Fruit fly (Drosophila melanogaster) whole organism, embryonic: Measurements from ENCODE around the gene D12.

Experiments used
- Aef1 ChIP-seq: fragments of 200-800 bp; sonication (Bioruptor generic); IDR thresholded peaks from 3 replicates; pipeline ENCODE4 v1.3.6; 2022; ENCODE audit warnings: missing biosample characterization, missing genetic modification characterization
- Asciz ChIP-seq: fragments of 200-800 bp; sonication (Bioruptor generic); optimal IDR thresholded peaks from 2 replicates; lab custom pipeline; 2017; ENCODE audit warnings: missing biosample characterization, mild to moderate bottlenecking, missing genetic modification characterization, missing genetic modification reagents
- Atf3 ChIP-seq: fragments of 200-800 bp; sonication (Bioruptor generic); optimal IDR thresholded peaks from 3 replicates; lab custom pipeline; 2016; ENCODE audit warnings: missing biosample characterization, missing genetic modification characterization
- CG11247 ChIP-seq: fragments of 200-800 bp; sonication (Bioruptor generic); IDR thresholded peaks from 2 replicates; pipeline ENCODE4 v1.3.6; 2022; ENCODE audit warnings: missing biosample characterization, missing genetic modification characterization
- CG11696 ChIP-seq: fragments of 200-800 bp; sonication (Bioruptor generic); IDR thresholded peaks from 2 replicates; pipeline ENCODE4 v1.3.6; 2022; ENCODE audit warnings: missing biosample characterization, missing genetic modification characterization
- CG12299 ChIP-seq: fragments of 200-800 bp; sonication (Bioruptor generic); optimal IDR thresholded peaks from 2 replicates; lab custom pipeline; 2018; ENCODE audit warnings: missing biosample characterization, mild to moderate bottlenecking, missing genetic modification characterization
- CG13296 ChIP-seq: fragments of 200-800 bp; sonication (Bioruptor generic); optimal IDR thresholded peaks from 3 replicates; lab custom pipeline; 2018; ENCODE audit warnings: missing biosample characterization, mild to moderate bottlenecking, missing genetic modification characterization
- CG1647 ChIP-seq: fragments of 200-800 bp; sonication (Bioruptor generic); optimal IDR thresholded peaks from 3 replicates; lab custom pipeline; 2016; ENCODE audit warnings: missing biosample characterization, missing genetic modification characterization
- CG16813 ChIP-seq: fragments of 200-800 bp; sonication (Bioruptor generic); IDR thresholded peaks from 3 replicates; pipeline ENCODE4 v1.3.6; 2022; ENCODE audit warnings: missing biosample characterization, missing genetic modification characterization; ENCODE audit not compliant: partially characterized antibody
- CG17359 ChIP-seq: fragments of 200-800 bp; sonication (Bioruptor generic); optimal IDR thresholded peaks from 3 replicates; lab custom pipeline; 2018; ENCODE audit warnings: missing biosample characterization, mild to moderate bottlenecking, missing genetic modification characterization, moderate library complexity
- CG32532 ChIP-seq: fragments of 200-800 bp; sonication (Bioruptor generic); IDR thresholded peaks from 2 replicates; pipeline ENCODE4 v1.3.6; 2022; ENCODE audit warnings: missing biosample characterization, missing genetic modification characterization
- CG3407 ChIP-seq: fragments of 200-800 bp; sonication (Bioruptor generic); optimal IDR thresholded peaks from 2 replicates; lab custom pipeline; 2018; ENCODE audit warnings: missing biosample characterization, mild to moderate bottlenecking, missing genetic modification characterization
- CG6175 ChIP-seq: fragments of 200-800 bp; sonication (Bioruptor generic); IDR thresholded peaks from 3 replicates; pipeline ENCODE4 v1.3.6; 2022; ENCODE audit warnings: missing biosample characterization, missing genetic modification characterization
- CG7745 ChIP-seq: fragments of 200-800 bp; sonication (Bioruptor generic); optimal IDR thresholded peaks from 2 replicates; lab custom pipeline; 2018; ENCODE audit warnings: missing biosample characterization, mild to moderate bottlenecking, missing genetic modification characterization, moderate library complexity
- CG8359 ChIP-seq: fragments of 200-800 bp; sonication (Bioruptor generic); optimal IDR thresholded peaks from 2 replicates; lab custom pipeline; 2017; ENCODE audit warnings: missing biosample characterization, mild to moderate bottlenecking, missing genetic modification characterization, borderline replicate concordance
- CG9932 ChIP-seq: fragments of 200-800 bp; sonication (Bioruptor generic); IDR thresholded peaks from 2 replicates; pipeline ENCODE4 v1.3.6; 2022; ENCODE audit warnings: missing biosample characterization, missing genetic modification characterization
- Chrac-16 ChIP-seq: fragments of 200-800 bp; sonication (Bioruptor generic); optimal IDR thresholded peaks from 3 replicates; lab custom pipeline; 2016; ENCODE audit warnings: missing biosample characterization, missing genetic modification characterization
- Dref ChIP-seq: fragments of 200-800 bp; sonication (Bioruptor generic); IDR thresholded peaks from 2 replicates; pipeline ENCODE4 v1.3.6; 2022; ENCODE audit warnings: missing biosample characterization, missing genetic modification characterization
- Ets97D ChIP-seq: fragments of 200-800 bp; sonication (Bioruptor generic); optimal IDR thresholded peaks from 3 replicates; lab custom pipeline; 2016; ENCODE audit warnings: missing biosample characterization, missing genetic modification characterization
- Hsf ChIP-seq: fragments of 200-800 bp; sonication (Bioruptor generic); optimal IDR thresholded peaks from 3 replicates; lab custom pipeline; 2016; ENCODE audit warnings: missing biosample characterization, missing genetic modification characterization
- NfI ChIP-seq: fragments of 200-800 bp; sonication (Bioruptor generic); optimal IDR thresholded peaks from 3 replicates; lab custom pipeline; 2018; ENCODE audit warnings: missing biosample characterization, mild to moderate bottlenecking, missing genetic modification characterization, moderate library complexity
- Oaz ChIP-seq: fragments of 200-800 bp; sonication (Bioruptor generic); IDR thresholded peaks from 2 replicates; pipeline ENCODE4 v1.3.6; 2022; ENCODE audit warnings: missing biosample characterization, missing genetic modification characterization
- PHDP ChIP-seq: fragments of 200-800 bp; sonication (Bioruptor generic); optimal IDR thresholded peaks from 3 replicates; lab custom pipeline; 2018; ENCODE audit warnings: missing biosample characterization, mild to moderate bottlenecking, missing genetic modification characterization, moderate library complexity
- Xbp1 ChIP-seq: fragments of 200-800 bp; sonication (Bioruptor generic); optimal IDR thresholded peaks from 3 replicates; lab custom pipeline; 2016; ENCODE audit warnings: missing biosample characterization, mild to moderate bottlenecking, missing genetic modification characterization
- ac ChIP-seq: fragments of 200-800 bp; sonication (Bioruptor generic); optimal IDR thresholded peaks from 3 replicates; lab custom pipeline; 2017; ENCODE audit warnings: missing biosample characterization, mild to moderate bottlenecking, missing genetic modification characterization
- bowl ChIP-seq: fragments of 200-800 bp; sonication (Bioruptor generic); IDR thresholded peaks from 2 replicates; pipeline ENCODE4 v1.3.6; 2022; ENCODE audit warnings: missing biosample characterization, missing genetic modification characterization
- crp ChIP-seq, 2 experiments: fragments of 200-800 bp; sonication (Bioruptor generic); optimal IDR thresholded peaks; 2 replicates in 1 of 2; 3 replicates in 1 of 2; lab custom pipeline; 2017; ENCODE audit warnings: missing biosample characterization in 2 of 2, missing genetic modification characterization in 2 of 2, mild to moderate bottlenecking in 1 of 2, moderate library complexity in 1 of 2
- dm ChIP-seq: fragments of 200-800 bp; sonication (Bioruptor generic); optimal IDR thresholded peaks from 3 replicates; lab custom pipeline; 2016; ENCODE audit warnings: missing biosample characterization, missing genetic modification characterization
- exex ChIP-seq: fragments of 200-800 bp; sonication (Bioruptor generic); optimal IDR thresholded peaks from 4 replicates; lab custom pipeline; 2018; ENCODE audit warnings: missing biosample characterization, mild to moderate bottlenecking, missing genetic modification characterization, moderate library complexity
- gce ChIP-seq: fragments of 200-800 bp; sonication (Bioruptor generic); IDR thresholded peaks from 3 replicates; pipeline ENCODE4 v1.3.6; 2022; ENCODE audit warnings: missing biosample characterization, missing genetic modification characterization
- ham ChIP-seq: fragments of 200-800 bp; sonication (Bioruptor generic); IDR thresholded peaks from 2 replicates; pipeline ENCODE4 v1.3.6; 2022; ENCODE audit warnings: missing biosample characterization, missing genetic modification characterization
- hb ChIP-seq: fragments of 200-800 bp; sonication (Bioruptor generic); IDR thresholded peaks from 3 replicates; pipeline ENCODE4 v1.3.6; 2022; ENCODE audit warnings: missing biosample characterization, missing genetic modification characterization; ENCODE audit not compliant: partially characterized antibody
- hbn ChIP-seq: fragments of 200-800 bp; sonication (Bioruptor generic); IDR thresholded peaks from 2 replicates; pipeline ENCODE4 v1.3.6; 2022; ENCODE audit warnings: missing biosample characterization, missing genetic modification characterization; ENCODE audit not compliant: partially characterized antibody
- hkb ChIP-seq, 2 experiments: fragments of 200-800 bp in 1 of 2; fragments of >200 bp in 1 of 2; sonication (Bioruptor generic) in 1 of 2; IDR thresholded peaks in 1 of 2; optimal IDR thresholded peaks in 1 of 2; 2 replicates each; pipeline versions ENCODE4 v1.3.6 to Lab custom; 2017 to 2022; ENCODE audit warnings: missing biosample characterization in 1 of 2, missing genetic modification characterization in 1 of 2
- insv ChIP-seq, 2 experiments: fragments of 200-800 bp; sonication (Bioruptor generic); optimal IDR thresholded peaks; 3 replicates each; lab custom pipeline; 2016 to 2018; ENCODE audit warnings: missing biosample characterization in 2 of 2, missing genetic modification characterization in 2 of 2
- klu ChIP-seq: fragments of 200-800 bp; sonication (Bioruptor generic); IDR thresholded peaks from 2 replicates; pipeline ENCODE4 v1.3.6; 2022; ENCODE audit warnings: missing biosample characterization, missing genetic modification characterization
- sc ChIP-seq, 3 experiments: fragments of >200 bp in 2 of 3; fragments of 200-800 bp in 1 of 3; sonication (Bioruptor generic) in 1 of 3; optimal IDR thresholded peaks; 2 replicates in 2 of 3; 3 replicates in 1 of 3; lab custom pipeline; 2017; ENCODE audit warnings: mild to moderate bottlenecking in 1 of 3, missing biosample characterization in 1 of 3, missing genetic modification characterization in 1 of 3, missing genetic modification reagents in 1 of 3
- scrt ChIP-seq: fragments of 200-800 bp; sonication (Bioruptor generic); optimal IDR thresholded peaks from 2 replicates; lab custom pipeline; 2018; ENCODE audit warnings: missing biosample characterization, mild to moderate bottlenecking, missing genetic modification characterization, moderate library complexity
- seq ChIP-seq: fragments of 200-800 bp; sonication (Bioruptor generic); IDR thresholded peaks from 2 replicates; pipeline ENCODE4 v1.3.6; 2022; ENCODE audit warnings: missing biosample characterization, missing genetic modification characterization
- sima ChIP-seq: fragments of 200-800 bp; sonication (Bioruptor generic); optimal IDR thresholded peaks from 2 replicates; lab custom pipeline; 2016; ENCODE audit warnings: missing biosample characterization, missing genetic modification characterization
- sisA ChIP-seq: fragments of 200-800 bp; sonication (Bioruptor generic); IDR thresholded peaks from 2 replicates; pipeline ENCODE4 v1.3.6; 2022; ENCODE audit warnings: missing biosample characterization, missing genetic modification characterization
- slou ChIP-seq: fragments of 200-800 bp; sonication (Bioruptor generic); optimal IDR thresholded peaks from 3 replicates; lab custom pipeline; 2016; ENCODE audit warnings: missing biosample characterization, missing genetic modification characterization
- slp2 ChIP-seq: fragments of 200-800 bp; sonication (Bioruptor generic); optimal IDR thresholded peaks from 2 replicates; lab custom pipeline; 2016; ENCODE audit warnings: missing biosample characterization, missing genetic modification characterization
- so ChIP-seq: fragments of 200-800 bp; sonication (Bioruptor generic); IDR thresholded peaks from 3 replicates; pipeline ENCODE4 v1.3.6; 2022; ENCODE audit warnings: missing biosample characterization, missing genetic modification characterization
- sob ChIP-seq: fragments of 200-800 bp; sonication (Bioruptor generic); IDR thresholded peaks from 2 replicates; pipeline ENCODE4 v1.3.6; 2022; ENCODE audit warnings: missing biosample characterization, missing genetic modification characterization
- sqz ChIP-seq: fragments of 200-800 bp; sonication (Bioruptor generic); optimal IDR thresholded peaks from 3 replicates; lab custom pipeline; 2018; ENCODE audit warnings: missing biosample characterization, mild to moderate bottlenecking, missing genetic modification characterization
- tll ChIP-seq, 2 experiments: fragments of 200-800 bp in 1 of 2; fragments of >200 bp in 1 of 2; sonication (Bioruptor generic) in 1 of 2; optimal IDR thresholded peaks; 2 replicates each; lab custom pipeline; 2017 to 2019; ENCODE audit warnings: missing biosample characterization in 2 of 2, missing genetic modification characterization in 2 of 2, mild to moderate bottlenecking in 1 of 2, moderate library complexity in 1 of 2
- tup ChIP-seq: fragments of 200-800 bp; sonication (Bioruptor generic); optimal IDR thresholded peaks from 2 replicates; lab custom pipeline; 2016; ENCODE audit warnings: missing biosample characterization, mild to moderate bottlenecking, missing genetic modification characterization, moderate library complexity
- vvl ChIP-seq: fragments of 200-800 bp; sonication (Bioruptor generic); IDR thresholded peaks from 2 replicates; pipeline ENCODE4 v1.3.6; 2022; ENCODE audit warnings: missing biosample characterization, missing genetic modification characterization

The D12 gene

DNA sequence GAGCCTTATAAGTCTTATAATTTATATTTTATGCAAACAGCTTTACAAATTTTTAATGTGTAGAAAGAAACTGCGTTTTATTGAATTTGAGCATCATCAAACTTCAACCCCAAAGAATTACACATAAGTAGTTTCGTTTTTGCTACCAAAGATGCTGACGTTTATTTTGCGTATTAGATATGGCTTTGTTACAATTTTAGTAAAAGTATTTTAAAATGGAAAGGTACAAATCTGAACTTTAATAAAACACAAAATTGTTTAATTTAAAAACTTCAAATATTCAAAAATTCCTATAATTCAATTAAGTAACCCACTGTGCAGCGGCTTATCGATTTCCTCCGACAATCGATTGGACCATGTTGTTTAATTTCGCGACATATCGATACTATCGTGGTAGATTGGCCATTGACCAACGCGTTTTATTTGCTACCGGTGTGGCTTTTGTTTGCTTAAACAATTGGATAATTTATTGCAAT is 27.0 kb upstream of the D12 start, which contains the start of gene prg (continued):
- no peak for TF ChIP-seq scrt (GFP tag; lab: Kevin White, UChicago)
- TF ChIP-seq CG32532 (GFP tag; lab: Robert Waterston, UW): peak; percentile 53; the same call in 1 of the 2 replicates
- peak; percentile 56 for TF ChIP-seq Asciz (GFP tag; lab: Kevin White, UChicago)
- TF ChIP-seq CG9932 (GFP tag; lab: Robert Waterston, UW): peak; percentile 71
- peak; percentile 28 for TF ChIP-seq slp2 (GFP tag; lab: Kevin White, UChicago)
- TF ChIP-seq tll (GFP tag; optimal IDR thresholded peaks at IDR 0.05; lab: Kevin White, UChicago): no peak
- no peak for TF ChIP-seq ham (GFP tag; lab: Robert Waterston, UW)
- TF ChIP-seq Ets97D: peak; percentile 44
- TF ChIP-seq sqz (GFP tag; lab: Kevin White, UChicago): peak; percentile 22
- TF ChIP-seq sima (GFP tag; lab: Kevin White, UChicago): no peak
- TF ChIP-seq crp (GFP tag; optimal IDR thresholded peaks at IDR 0.05; lab: Kevin White, UChicago): peak in 1 of 2 experiments; percentile 38
- peak; percentile 95 for TF ChIP-seq CG16813 (GFP tag; lab: Robert Waterston, UW)
- TF ChIP-seq CG7745 (tag; lab: Kevin White, UChicago): no peak
- peak; percentile 95 for TF ChIP-seq Dref
- TF ChIP-seq CG12299 (tag; lab: Kevin White, UChicago): peak; percentile 50
- TF ChIP-seq CG11247: peak; percentile 47; the same call in 1 of the 2 replicates
- peak; percentile 54 for TF ChIP-seq CG17359 (tag; lab: Kevin White, UChicago)
- no peak for TF ChIP-seq ac (GFP tag; lab: Kevin White, UChicago)
- peak; percentile 47; the same call in 2 of the 3 replicates for TF ChIP-seq Aef1 (GFP tag; lab: Robert Waterston, UW)
- TF ChIP-seq bowl (GFP tag; lab: Robert Waterston, UW): no peak; the same call in 1 of the 2 replicates
- TF ChIP-seq Atf3: peak; percentile 24
- TF ChIP-seq so (GFP tag; lab: Robert Waterston, UW): peak; percentile 63; the same call in 1 of the 3 replicates
- peak; percentile 39; the same call in 1 of the 2 replicates for TF ChIP-seq CG11696 (GFP tag; lab: Robert Waterston, UW)
- no peak for TF ChIP-seq CG6175 (GFP tag; lab: Robert Waterston, UW)
- TF ChIP-seq hb (GFP tag; lab: Robert Waterston, UW): peak; percentile 95
- no peak for TF ChIP-seq CG8359 (GFP tag; lab: Kevin White, UChicago)
- peak; percentile 32; the same call in 1 of the 2 replicates for TF ChIP-seq Oaz (GFP tag; lab: Robert Waterston, UW)
- peak; percentile 79 for TF ChIP-seq Hsf (GFP tag; lab: Kevin White, UChicago)
- peak; percentile 62 for TF ChIP-seq sob (GFP tag; lab: Robert Waterston, UW)
- peak; percentile 72 for TF ChIP-seq slou (GFP tag; lab: Kevin White, UChicago)
- TF ChIP-seq vvl (GFP tag; lab: Robert Waterston, UW): peak; percentile 64
- peak; percentile 36 for TF ChIP-seq exex
- TF ChIP-seq seq (GFP tag; lab: Robert Waterston, UW): peak; percentile 38; the same call in 1 of the 2 replicates
- peak; percentile 64 for TF ChIP-seq Xbp1 (GFP tag; lab: Kevin White, UChicago)
- TF ChIP-seq CG3407: peak; percentile 3
- TF ChIP-seq PHDP (tag; lab: Kevin White, UChicago): peak; percentile 69
- peak in 1 of 2 experiments; percentile 58 for TF ChIP-seq insv (GFP tag; optimal IDR thresholded peaks at IDR 0.05; lab: Kevin White, UChicago)
- peak; percentile 74 for TF ChIP-seq NfI (GFP tag; lab: Kevin White, UChicago)
- TF ChIP-seq klu (GFP tag; lab: Robert Waterston, UW): no peak
- peak; percentile 23; the same call in 1 of the 2 replicates for TF ChIP-seq sisA (GFP tag; lab: Robert Waterston, UW)
- peak; percentile 81 for TF ChIP-seq dm (GFP tag; lab: Kevin White, UChicago)
- peak; percentile 75 for TF ChIP-seq CG13296 (GFP tag; lab: Kevin White, UChicago)
- TF ChIP-seq CG1647: peak; percentile 31
- TF ChIP-seq tup (GFP tag; lab: Kevin White, UChicago): peak; percentile 16
- peak; percentile 47 for TF ChIP-seq Chrac-16 (GFP tag; lab: Kevin White, UChicago)
- TF ChIP-seq hbn (GFP tag; lab: Robert Waterston, UW): peak; percentile 98
- TF ChIP-seq sc (optimal IDR thresholded peaks at IDR 0.05; lab: Kevin White, UChicago): no peak
- peak; percentile 24 for TF ChIP-seq sc (GFP tag; optimal IDR thresholded peaks at IDR 0.05; lab: Kevin White, UChicago)
- TF ChIP-seq gce (GFP tag; lab: Robert Waterston, UW): no peak
- TF ChIP-seq hkb (optimal IDR thresholded peaks at IDR 0.05; lab: Kevin White, UChicago): no peak
- peak; percentile 79 for TF ChIP-seq hkb (GFP tag; IDR thresholded peaks at IDR 0.05; lab: Robert Waterston, UW)
